Worm (Caenorhabditis elegans) whole organism, L1 larva: ENCODE results near the gene taf-12.

Experiments used
- C04F5.9 ChIP-seq: sonication (generic microtip); optimal IDR thresholded peaks from 2 replicates; lab custom pipeline; 2016; ENCODE audit warnings: missing genetic modification characterization, missing compliant biosample characterization
- C16A3.4 ChIP-seq: fragments of 150-350 bp; optimal IDR thresholded peaks from 2 replicates; lab custom pipeline; 2014; ENCODE audit warnings: missing biosample characterization, missing genetic modification characterization
- F16B12.6 ChIP-seq: fragments of 150-350 bp; optimal IDR thresholded peaks from 2 replicates; lab custom pipeline; 2014; ENCODE audit warnings: missing biosample characterization, missing genetic modification characterization
- Y116A8C.19 ChIP-seq: sonication (generic microtip); optimal IDR thresholded peaks from 2 replicates; lab custom pipeline; 2016; ENCODE audit warnings: missing compliant biosample characterization, missing genetic modification characterization, borderline replicate concordance
- aly-2 ChIP-seq: fragments of 150-350 bp; optimal IDR thresholded peaks from 2 replicates; lab custom pipeline; 2014; ENCODE audit warnings: missing biosample characterization, missing genetic modification characterization
- ceh-63 ChIP-seq: fragments of 200-800 bp; sonication (Bioruptor generic); optimal IDR thresholded peaks from 2 replicates; lab custom pipeline; 2018; ENCODE audit warnings: mild to moderate bottlenecking, missing genetic modification characterization, missing compliant biosample characterization
- ceh-8 ChIP-seq: fragments of 200-800 bp; sonication (Bioruptor generic); optimal IDR thresholded peaks from 2 replicates; lab custom pipeline; 2018; ENCODE audit warnings: mild to moderate bottlenecking, missing genetic modification characterization, moderate library complexity, missing compliant biosample characterization
- ceh-82 ChIP-seq, 3 experiments: fragments of 150-350 bp in 1 of 3; sonication (generic microtip) in 2 of 3; optimal IDR thresholded peaks; 2 replicates each; lab custom pipeline; 2014 to 2017; ENCODE audit warnings: missing biosample characterization in 3 of 3, missing genetic modification characterization in 3 of 3
- ces-1 ChIP-seq: fragments of 150-350 bp; optimal IDR thresholded peaks from 2 replicates; lab custom pipeline; 2014; ENCODE audit warnings: missing biosample characterization, missing genetic modification reagents, missing genetic modification characterization
- dpl-1 ChIP-seq, 3 experiments: fragments of 150-350 bp in 2 of 3; sonication (generic microtip) in 1 of 3; optimal IDR thresholded peaks; 2 replicates each; lab custom pipeline; 2014 to 2017; ENCODE audit warnings: missing biosample characterization in 3 of 3, missing genetic modification characterization in 3 of 3, missing genetic modification reagents in 3 of 3
- dsc-1 ChIP-seq: sonication (generic microtip); optimal IDR thresholded peaks from 2 replicates; lab custom pipeline; 2016; ENCODE audit warnings: mild to moderate bottlenecking, missing genetic modification characterization, missing compliant biosample characterization
- efl-1 ChIP-seq, 4 experiments: fragments of 150-350 bp; optimal IDR thresholded peaks in 3 of 4; peaks in 1 of 4; 1 replicate in 1 of 4; 2 replicates in 3 of 4; lab custom pipeline; 2014; ENCODE audit warnings: missing biosample characterization in 2 of 4, missing genetic modification characterization in 2 of 4, missing genetic modification reagents in 2 of 4
- elt-3 ChIP-seq, 6 experiments: fragments of 150-350 bp in 1 of 6; sonication (generic microtip); optimal IDR thresholded peaks; 2 replicates each; lab custom pipeline; 2017 to 2018; ENCODE audit warnings: missing biosample characterization in 6 of 6, missing genetic modification characterization in 6 of 6, inconsistent platforms in 1 of 6
- grh-1 ChIP-seq: fragments of 200-800 bp; sonication (Bioruptor generic); IDR thresholded peaks from 2 replicates; pipeline ENCODE4 v1.3.6; 2022; ENCODE audit warnings: missing genetic modification reagents, missing genetic modification characterization, missing compliant biosample characterization
- hlh-4 ChIP-seq: sonication (generic microtip); optimal IDR thresholded peaks from 2 replicates; lab custom pipeline; 2016; ENCODE audit warnings: mild to moderate bottlenecking, missing genetic modification characterization, missing compliant biosample characterization
- isw-1 ChIP-seq: fragments of 200-800 bp; sonication (Bioruptor generic); IDR thresholded peaks from 2 replicates; pipeline ENCODE4 v1.3.6; 2022; ENCODE audit warnings: missing genetic modification characterization, missing compliant biosample characterization
- lin-14 ChIP-seq: fragments of 200-800 bp; sonication (Bioruptor generic); optimal IDR thresholded peaks from 2 replicates; lab custom pipeline; 2018; ENCODE audit warnings: mild to moderate bottlenecking, missing genetic modification characterization, moderate library complexity, missing compliant biosample characterization
- lin-35 ChIP-seq, 2 experiments: fragments of 150-350 bp; optimal IDR thresholded peaks; 2 replicates each; lab custom pipeline; 2014; ENCODE audit warnings: missing biosample characterization in 2 of 2, missing genetic modification characterization in 2 of 2, missing genetic modification reagents in 2 of 2
- lir-3 ChIP-seq: sonication (generic microtip); optimal IDR thresholded peaks from 2 replicates; lab custom pipeline; 2016; ENCODE audit warnings: mild to moderate bottlenecking, missing genetic modification characterization, moderate library complexity, missing compliant biosample characterization; ENCODE audit not compliant: poor library complexity
- lsy-2 ChIP-seq, 2 experiments: fragments of 150-350 bp; optimal IDR thresholded peaks; 2 replicates each; lab custom pipeline; 2014; ENCODE audit warnings: missing biosample characterization in 2 of 2, missing genetic modification characterization in 2 of 2
- mdl-1 ChIP-seq, 2 experiments: fragments of 150-350 bp; optimal IDR thresholded peaks; 2 replicates each; lab custom pipeline; 2014 to 2017; ENCODE audit warnings: missing biosample characterization in 2 of 2, missing genetic modification characterization in 2 of 2, inconsistent platforms in 1 of 2
- mef-2 ChIP-seq: fragments of 150-350 bp; optimal IDR thresholded peaks from 2 replicates; lab custom pipeline; 2014; ENCODE audit warnings: missing biosample characterization, missing genetic modification characterization
- mep-1 ChIP-seq: fragments of 150-350 bp; optimal IDR thresholded peaks from 2 replicates; lab custom pipeline; 2014; ENCODE audit warnings: missing biosample characterization, missing genetic modification characterization
- nhr-11 ChIP-seq: fragments of 150-350 bp; optimal IDR thresholded peaks from 2 replicates; lab custom pipeline; 2014; ENCODE audit warnings: missing biosample characterization, missing genetic modification characterization
- nhr-19 ChIP-seq: fragments of 200-800 bp; sonication (Bioruptor generic); conservative IDR thresholded peaks from 2 replicates; pipeline ENCODE4 v1.3.6; 2022; ENCODE audit warnings: missing genetic modification characterization, missing compliant biosample characterization
- nhr-20 ChIP-seq: sonication (generic microtip); optimal IDR thresholded peaks from 2 replicates; lab custom pipeline; 2016; ENCODE audit warnings: mild to moderate bottlenecking, missing genetic modification characterization, missing compliant biosample characterization
- nhr-237 ChIP-seq: fragments of 150-350 bp; optimal IDR thresholded peaks from 2 replicates; lab custom pipeline; 2014; ENCODE audit warnings: missing biosample characterization, missing genetic modification characterization
- nhr-28 ChIP-seq: fragments of 150-350 bp; optimal IDR thresholded peaks from 2 replicates; lab custom pipeline; 2014; ENCODE audit warnings: missing biosample characterization, missing genetic modification characterization
- nhr-47 ChIP-seq: sonication (generic microtip); optimal IDR thresholded peaks from 2 replicates; lab custom pipeline; 2016; ENCODE audit warnings: mild to moderate bottlenecking, missing genetic modification characterization, moderate library complexity, missing compliant biosample characterization
- nhr-84 ChIP-seq: sonication (generic microtip); optimal IDR thresholded peaks from 2 replicates; lab custom pipeline; 2017; ENCODE audit warnings: missing biosample characterization, missing genetic modification characterization
- nhr-90 ChIP-seq: sonication (generic microtip); optimal IDR thresholded peaks from 2 replicates; lab custom pipeline; 2016; ENCODE audit warnings: mild to moderate bottlenecking, missing genetic modification characterization, missing compliant biosample characterization; ENCODE audit not compliant: poor library complexity
- rnt-1 ChIP-seq: sonication (generic microtip); optimal IDR thresholded peaks from 2 replicates; lab custom pipeline; 2016; ENCODE audit warnings: mild to moderate bottlenecking, missing genetic modification characterization, moderate library complexity, missing compliant biosample characterization
- skn-1 ChIP-seq: fragments of 150-350 bp; optimal IDR thresholded peaks from 2 replicates; lab custom pipeline; 2014; ENCODE audit warnings: missing biosample characterization, missing genetic modification characterization
- snpc-4 ChIP-seq: fragments of 150-350 bp; optimal IDR thresholded peaks from 2 replicates; lab custom pipeline; 2014; ENCODE audit warnings: missing biosample characterization, missing genetic modification characterization
- snu-23 ChIP-seq: sonication (generic microtip); optimal IDR thresholded peaks from 2 replicates; lab custom pipeline; 2016; ENCODE audit warnings: missing genetic modification characterization, missing compliant biosample characterization
- sox-4 ChIP-seq: sonication (generic microtip); optimal IDR thresholded peaks from 2 replicates; lab custom pipeline; 2016; ENCODE audit warnings: missing genetic modification characterization, missing compliant biosample characterization
- swsn-7 ChIP-seq: sonication (generic microtip); optimal IDR thresholded peaks from 2 replicates; lab custom pipeline; 2016; ENCODE audit warnings: missing genetic modification characterization, missing compliant biosample characterization
- tbx-2 ChIP-seq: sonication (generic microtip); optimal IDR thresholded peaks from 2 replicates; lab custom pipeline; 2016; ENCODE audit warnings: missing genetic modification characterization, missing compliant biosample characterization
- tlp-1 ChIP-seq: fragments of 150-350 bp; optimal IDR thresholded peaks from 2 replicates; lab custom pipeline; 2014; ENCODE audit warnings: missing biosample characterization, missing genetic modification characterization
- unc-130 ChIP-seq: fragments of 150-350 bp; optimal IDR thresholded peaks from 2 replicates; lab custom pipeline; 2017; ENCODE audit warnings: missing biosample characterization, missing genetic modification characterization, inconsistent platforms
- unc-62 ChIP-seq: fragments of 150-350 bp; optimal IDR thresholded peaks from 2 replicates; lab custom pipeline; 2014; ENCODE audit warnings: missing biosample characterization, missing genetic modification reagents, missing genetic modification characterization
- unc-86 ChIP-seq: sonication (generic microtip); optimal IDR thresholded peaks from 2 replicates; lab custom pipeline; 2016; ENCODE audit warnings: missing genetic modification characterization, missing compliant biosample characterization
- unc-98 ChIP-seq: fragments of 200-800 bp; sonication (Bioruptor generic); IDR thresholded peaks from 2 replicates; pipeline ENCODE4 v1.3.6; 2022; ENCODE audit warnings: missing genetic modification characterization, missing compliant biosample characterization
- xbp-1 ChIP-seq: sonication (generic microtip); optimal IDR thresholded peaks from 2 replicates; lab custom pipeline; 2016; ENCODE audit warnings: missing genetic modification characterization, missing compliant biosample characterization
- zip-4 ChIP-seq: fragments of 200-800 bp; sonication (Bioruptor generic); optimal IDR thresholded peaks from 2 replicates; lab custom pipeline; 2018; ENCODE audit warnings: mild to moderate bottlenecking, missing genetic modification characterization, moderate library complexity, missing compliant biosample characterization
- ztf-11 ChIP-seq, 2 experiments: sonication (generic microtip); optimal IDR thresholded peaks; 2 replicates each; lab custom pipeline; 2016 to 2017; ENCODE audit warnings: missing genetic modification characterization in 2 of 2, missing biosample characterization in 1 of 2, missing compliant biosample characterization in 1 of 2

Gene taf-12

ce11 chrIII:11917090-11917489, 48.0 kb upstream of the taf-12 start:
- TF ChIP-seq nhr-237 (tag; lab: Kevin White, UChicago) (no peak), Y116A8C.19 (tag; lab: Kevin White, UChicago) (no peak), F16B12.6 (tag; lab: Kevin White, UChicago) (no peak), lir-3 (no peak), snpc-4 (tag; lab: Kevin White, UChicago) (no peak), ztf-11 (tag; optimal IDR thresholded peaks at IDR 0.05; lab: Kevin White, UChicago) (no peak), lin-35 (GFP tag; optimal IDR thresholded peaks at IDR 0.05; lab: Kevin White, UChicago) (no peak), elt-3 (tag; optimal IDR thresholded peaks at IDR 0.05; lab: Kevin White, UChicago) (no peak), ceh-8 (GFP tag; lab: Kevin White, UChicago) (no peak), lsy-2 (tag; optimal IDR thresholded peaks at IDR 0.05; lab: Kevin White, UChicago) (no peak), unc-130 (tag; lab: Kevin White, UChicago) (no peak)

ce11 chrIII:11916260-11916659, 47.2 kb upstream of the taf-12 start:
- TF ChIP-seq grh-1 (GFP tag; lab: Robert Waterston, UW) (no peak), skn-1 (tag; lab: Kevin White, UChicago) (no peak), nhr-28 (no peak), nhr-90 (no peak), nhr-237 (tag; lab: Kevin White, UChicago) (no peak)

ce11 chrIII:11915666-11916065, 46.6 kb upstream of the taf-12 start, which contains the start of the genes ndab-1 and npp-16:
TSS of gene ndab-1 (minus strand) at chrIII:11915712.
TSS of gene npp-16 (plus strand) at chrIII:11915928.
- peak; percentile 54 for TF ChIP-seq rnt-1
- peak; percentile 16 for TF ChIP-seq sox-4
- no peak for TF ChIP-seq hlh-4 (tag; lab: Kevin White, UChicago)
- peak; percentile 39 for TF ChIP-seq ceh-8 (GFP tag; lab: Kevin White, UChicago)
- TF ChIP-seq lin-35 (GFP tag; optimal IDR thresholded peaks at IDR 0.05; lab: Kevin White, UChicago): peak; percentile 38 to 51
- no peak for TF ChIP-seq unc-62 (GFP tag; lab: Kevin White, UChicago)
- peak; percentile 47 for TF ChIP-seq dsc-1 (tag; lab: Kevin White, UChicago)
- peak; percentile 28 for TF ChIP-seq xbp-1 (tag; lab: Kevin White, UChicago)
- peak; percentile 33 for TF ChIP-seq nhr-84 (tag; lab: Kevin White, UChicago)
- TF ChIP-seq F16B12.6 (tag; lab: Kevin White, UChicago): peak; percentile 96
- TF ChIP-seq nhr-90: peak; percentile 22
- TF ChIP-seq nhr-28: no peak
- peak; percentile 52 for TF ChIP-seq lsy-2 (tag; optimal IDR thresholded peaks at IDR 0.05; lab: Kevin White, UChicago)
- peak; percentile 75 for TF ChIP-seq unc-130 (tag; lab: Kevin White, UChicago)
- peak; percentile 3 for TF ChIP-seq C04F5.9 (tag; lab: Kevin White, UChicago)
- TF ChIP-seq mdl-1 (tag; optimal IDR thresholded peaks at IDR 0.05; lab: Kevin White, UChicago): peak in 1 of 2 experiments; percentile 1
- TF ChIP-seq nhr-19 (GFP tag; lab: Robert Waterston, UW): peak; percentile 38; the same call in 1 of the 2 replicates
- TF ChIP-seq unc-86 (tag; lab: Kevin White, UChicago): peak; percentile 17
- TF ChIP-seq snpc-4 (tag; lab: Kevin White, UChicago): peak; percentile 36
- 0 out of 2 replicates have a peak, but pooled peaks have one; percentile 13 for TF ChIP-seq isw-1
- peak; percentile 31 to 63 (median 52) for TF ChIP-seq dpl-1 (GFP tag; optimal IDR thresholded peaks at IDR 0.05; lab: Kevin White, UChicago)
- peak; percentile 37 for TF ChIP-seq swsn-7 (tag; lab: Kevin White, UChicago)
- no peak for TF ChIP-seq C16A3.4 (tag; lab: Kevin White, UChicago)
- peak; percentile 40 to 66 for TF ChIP-seq efl-1 (optimal IDR thresholded peaks at IDR 0.05; lab: Kevin White, UChicago)
- TF ChIP-seq efl-1 (GFP tag; optimal IDR thresholded peaks at IDR 0.05 in 1 of 2; lab: Kevin White, UChicago): peak; percentile 62 to 96
- peak; percentile 24 for TF ChIP-seq mep-1 (tag; lab: Kevin White, UChicago)
- peak in 2 of 3 experiments; percentile 17 to 38 for TF ChIP-seq ceh-82 (tag; optimal IDR thresholded peaks at IDR 0.05; lab: Kevin White, UChicago)
- TF ChIP-seq snu-23 (GFP tag; lab: Kevin White, UChicago): peak; percentile 53
- TF ChIP-seq lin-14 (GFP tag; lab: Kevin White, UChicago): no peak
- no peak for TF ChIP-seq mef-2 (tag; lab: Kevin White, UChicago)
- peak; percentile 35 for TF ChIP-seq nhr-20 (tag; lab: Kevin White, UChicago)
- TF ChIP-seq tlp-1 (tag; lab: Kevin White, UChicago): no peak
- TF ChIP-seq Y116A8C.19 (tag; lab: Kevin White, UChicago): no peak
- TF ChIP-seq nhr-47 (tag; lab: Kevin White, UChicago): peak; percentile 51
- no peak for TF ChIP-seq aly-2 (tag; lab: Kevin White, UChicago)
- TF ChIP-seq grh-1 (GFP tag; lab: Robert Waterston, UW): no peak
- TF ChIP-seq nhr-11 (tag; lab: Kevin White, UChicago): no peak
- TF ChIP-seq zip-4 (GFP tag; lab: Kevin White, UChicago): no peak
- TF ChIP-seq ces-1 (GFP tag; lab: Kevin White, UChicago): no peak
- no peak for TF ChIP-seq ceh-63
- peak; percentile 33 for TF ChIP-seq tbx-2 (tag; lab: Kevin White, UChicago)
- TF ChIP-seq unc-98: no peak
